Fruit fly (Drosophila melanogaster): ENCODE results near the gene mex1.

mex1 gene

DNA sequence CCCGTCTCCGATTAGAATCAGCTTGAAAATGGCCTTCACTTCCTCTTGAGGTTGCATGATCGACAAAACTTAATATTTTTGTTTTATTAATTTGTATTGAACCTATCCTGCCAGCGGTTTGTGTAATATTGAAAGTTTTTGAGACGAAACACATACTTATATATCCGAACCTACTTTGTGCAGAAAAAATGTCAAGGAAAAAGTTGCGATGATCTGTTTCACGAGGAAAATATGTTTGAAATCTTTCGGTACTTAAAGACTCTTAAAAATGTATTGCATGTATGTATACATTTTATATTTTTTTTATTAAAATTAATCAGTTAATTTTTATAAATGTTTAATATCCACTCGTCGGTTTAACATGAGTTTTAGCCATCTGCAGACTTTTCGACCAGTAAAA, 34.1 kb downstream of the mex1 start, which contains the start of gene Ran-like:
Gene Ran-like (minus strand): TSS at position 101 of the 400 bp plus-strand sequence.
- TF ChIP-seq CG8301 (tag; optimal IDR thresholded peaks at IDR 0.05) = no peak
- no peak for TF ChIP-seq EcR (GFP tag; optimal IDR thresholded peaks at IDR 0.05)
- no peak for TF ChIP-seq CG34367 (tag; optimal IDR thresholded peaks at IDR 0.05)
- no peak for TF ChIP-seq rn (GFP tag; IDR thresholded peaks at IDR 0.05)
- no peak for TF ChIP-seq gl (tag; optimal IDR thresholded peaks at IDR 0.05)
- no peak for TF ChIP-seq CG8159 (tag; optimal IDR thresholded peaks at IDR 0.05)
- TF ChIP-seq CG12605 (GFP tag; IDR thresholded peaks at IDR 0.05) = no peak
- no peak for TF ChIP-seq CG9948 (tag; optimal IDR thresholded peaks at IDR 0.05)
- TF ChIP-seq fd96Ca (GFP tag; IDR thresholded peaks at IDR 0.05) = no peak
- TF ChIP-seq CG32121 (GFP tag; IDR thresholded peaks at IDR 0.05) = no peak
- no peak for TF ChIP-seq Pif1B (GFP tag; optimal IDR thresholded peaks at IDR 0.05)
- no peak for TF ChIP-seq D1 (tag; optimal IDR thresholded peaks at IDR 0.05)
- no peak for TF ChIP-seq Pif1A (GFP tag; optimal IDR thresholded peaks at IDR 0.05)
- no peak for TF ChIP-seq CG10348 (GFP tag; IDR thresholded peaks at IDR 0.05)
- TF ChIP-seq Ets98B (GFP tag; IDR thresholded peaks at IDR 0.05) = no peak
- TF ChIP-seq Snoo (tag; optimal IDR thresholded peaks at IDR 0.05) = no peak
- no peak for TF ChIP-seq CG14655 (GFP tag; optimal IDR thresholded peaks at IDR 0.05)
- TF ChIP-seq CG4496 (GFP tag; IDR thresholded peaks at IDR 0.05) = no peak

DNA sequence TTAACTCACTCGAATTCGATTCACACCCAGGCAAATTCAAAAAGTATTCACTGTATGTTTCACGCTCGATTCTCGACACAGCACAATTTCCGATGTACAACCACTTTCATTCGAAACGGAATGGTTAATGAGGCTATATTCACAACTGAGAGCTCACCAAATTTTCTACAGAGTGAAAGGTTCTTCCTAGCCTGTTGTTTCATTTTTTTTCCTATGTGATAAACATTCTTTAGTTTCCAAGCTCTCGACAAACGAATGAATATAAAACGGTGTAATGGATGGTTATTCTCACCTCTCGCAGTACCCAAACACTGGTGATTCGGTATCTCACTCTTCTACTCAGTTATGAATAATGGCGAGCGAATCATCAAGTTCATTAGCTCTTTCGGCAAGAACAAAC, 45.4 kb downstream of the mex1 start, which contains the start of gene cocoon:
Gene cocoon (minus strand): TSS at position 101 of the 400 bp plus-strand sequence.
- TF ChIP-seq CG9948 (tag; optimal IDR thresholded peaks at IDR 0.05) (no peak), CG14655 (GFP tag; optimal IDR thresholded peaks at IDR 0.05) (no peak), gl (tag; optimal IDR thresholded peaks at IDR 0.05) (no peak), Pif1B (GFP tag; optimal IDR thresholded peaks at IDR 0.05) (no peak), EcR (GFP tag; optimal IDR thresholded peaks at IDR 0.05) (no peak), CG12605 (GFP tag; IDR thresholded peaks at IDR 0.05) (no peak), CG10348 (GFP tag; IDR thresholded peaks at IDR 0.05) (no peak), CG4496 (GFP tag; IDR thresholded peaks at IDR 0.05) (no peak), CG17806 (tag; optimal IDR thresholded peaks at IDR 0.05) (no peak), Pif1A (GFP tag; optimal IDR thresholded peaks at IDR 0.05) (no peak)

Measured in whole organism, pupa.